Worm (Caenorhabditis elegans) whole organism, young adult: ENCODE measurements around the gene T21B10.4.

Experiments
- C17E4.6 ChIP-seq: fragments of 200-800 bp; sonication (Bioruptor generic); IDR thresholded peaks from 2 replicates; pipeline ENCODE4 v1.3.6; 2022; ENCODE audit warnings: missing genetic modification reagents, missing genetic modification characterization, missing compliant biosample characterization
- F49E8.2 ChIP-seq: sonication (generic microtip); optimal IDR thresholded peaks from 3 replicates; lab custom pipeline; 2017; ENCODE audit warnings: missing genetic modification characterization, mild to moderate bottlenecking, missing compliant biosample characterization, antibody characterized with exemption, moderate library complexity; ENCODE audit not compliant: insufficient read depth
- Y67H2A.10 ChIP-seq: fragments of 200-800 bp; sonication (Bioruptor generic); conservative IDR thresholded peaks from 2 replicates; pipeline ENCODE4 v1.3.6; 2022; ENCODE audit warnings: missing genetic modification reagents, missing genetic modification characterization, missing compliant biosample characterization
- Y79H2A.3 ChIP-seq: fragments of 200-800 bp; sonication (Bioruptor generic); conservative IDR thresholded peaks from 2 replicates; pipeline ENCODE4 v1.3.6; 2022; ENCODE audit warnings: missing genetic modification reagents, missing genetic modification characterization, missing compliant biosample characterization
- aptf-3 ChIP-seq: fragments of 200-800 bp; sonication (Bioruptor generic); IDR thresholded peaks from 2 replicates; pipeline ENCODE4 v1.3.6; 2022; ENCODE audit warnings: missing genetic modification characterization, missing compliant biosample characterization

DNA sequence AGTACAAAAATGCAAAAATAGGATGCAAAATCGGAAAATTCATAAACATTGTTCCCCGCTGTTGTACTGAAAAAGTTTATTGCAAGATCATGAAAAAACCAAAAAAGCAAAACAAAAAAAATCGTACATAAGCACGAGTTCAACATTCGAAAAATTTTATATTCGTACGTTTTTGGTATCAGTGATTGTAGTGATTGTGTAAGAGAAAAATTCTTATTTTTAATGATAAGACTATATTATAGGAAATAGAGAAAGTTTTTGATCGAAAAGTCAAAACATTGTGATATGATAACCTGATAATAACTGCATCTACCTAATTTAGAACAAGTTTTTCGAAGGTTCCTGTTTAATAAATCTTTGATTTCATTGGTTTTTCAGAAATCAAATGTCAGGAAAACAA, 23.4 kb upstream of the T21B10.4 start:
- TF ChIP-seq F49E8.2 (tag; lab: Kevin White, UChicago) = no peak
- no peak for TF ChIP-seq Y67H2A.10 (GFP tag; lab: Robert Waterston, UW)
- no peak for TF ChIP-seq aptf-3 (GFP tag; lab: Robert Waterston, UW)
- no peak for TF ChIP-seq C17E4.6 (GFP tag; lab: Robert Waterston, UW)
- no peak for TF ChIP-seq Y79H2A.3
